Fruit fly (Drosophila melanogaster) whole organism, embryonic: ENCODE measurements around the gene CG34251.
A peak's percentile ranks its signal among the peaks of the same experiment; 100 is the strongest.

Source experiments
- Bgb ChIP-seq: fragments of 200-800 bp; sonication (Bioruptor generic); IDR thresholded peaks from 2 replicates; pipeline ENCODE4 v1.3.6; 2022; ENCODE audit warnings: missing biosample characterization, missing genetic modification characterization; ENCODE audit not compliant: partially characterized antibody
- C15 ChIP-seq: fragments of 200-800 bp; sonication (Bioruptor generic); IDR thresholded peaks from 3 replicates; pipeline ENCODE4 v1.3.6; 2022; ENCODE audit warnings: missing biosample characterization, missing genetic modification characterization
- CG10209 ChIP-seq: fragments of 200-800 bp; sonication (Bioruptor generic); optimal IDR thresholded peaks from 3 replicates; lab custom pipeline; 2017; ENCODE audit warnings: missing biosample characterization, mild to moderate bottlenecking, missing genetic modification characterization, missing genetic modification reagents
- CG10274 ChIP-seq: fragments of 200-800 bp; sonication (Bioruptor generic); optimal IDR thresholded peaks from 3 replicates; lab custom pipeline; 2017; ENCODE audit warnings: missing biosample characterization, mild to moderate bottlenecking, missing genetic modification characterization
- CG10462 ChIP-seq: fragments of 200-800 bp; sonication (Bioruptor generic); optimal IDR thresholded peaks from 2 replicates; lab custom pipeline; 2016; ENCODE audit warnings: missing biosample characterization, missing genetic modification characterization
- CG10565 ChIP-seq: fragments of 200-800 bp; sonication (Bioruptor generic); optimal IDR thresholded peaks from 3 replicates; lab custom pipeline; 2016; ENCODE audit warnings: missing biosample characterization, mild to moderate bottlenecking, missing genetic modification characterization
- CG11085 ChIP-seq: fragments of 200-800 bp; sonication (Bioruptor generic); IDR thresholded peaks from 2 replicates; pipeline ENCODE4 v1.3.6; 2022; ENCODE audit warnings: missing biosample characterization, missing genetic modification characterization
- CG11695 ChIP-seq: fragments of 200-800 bp; sonication (Bioruptor generic); IDR thresholded peaks from 3 replicates; pipeline ENCODE4 v1.3.6; 2022; ENCODE audit warnings: missing biosample characterization, missing genetic modification characterization
- CG12299 ChIP-seq: fragments of 200-800 bp; sonication (Bioruptor generic); optimal IDR thresholded peaks from 2 replicates; lab custom pipeline; 2018; ENCODE audit warnings: missing biosample characterization, mild to moderate bottlenecking, missing genetic modification characterization
- CG14014 ChIP-seq: fragments of 200-800 bp; sonication (Bioruptor generic); IDR thresholded peaks from 2 replicates; pipeline ENCODE4 v1.3.6; 2022; ENCODE audit warnings: missing biosample characterization, missing genetic modification characterization
- CG17361 ChIP-seq: fragments of 200-800 bp; sonication (Bioruptor generic); IDR thresholded peaks from 3 replicates; pipeline ENCODE4 v1.3.6; 2022; ENCODE audit warnings: missing biosample characterization, missing genetic modification characterization
- CG17385 ChIP-seq: fragments of 200-800 bp; sonication (Bioruptor generic); optimal IDR thresholded peaks from 3 replicates; lab custom pipeline; 2018; ENCODE audit warnings: missing biosample characterization, mild to moderate bottlenecking, missing genetic modification characterization
- CG30431 ChIP-seq: fragments of 200-800 bp; sonication (Bioruptor generic); optimal IDR thresholded peaks from 2 replicates; lab custom pipeline; 2017; ENCODE audit warnings: missing biosample characterization, missing genetic modification characterization
- CG3407 ChIP-seq: fragments of 200-800 bp; sonication (Bioruptor generic); optimal IDR thresholded peaks from 2 replicates; lab custom pipeline; 2018; ENCODE audit warnings: missing biosample characterization, mild to moderate bottlenecking, missing genetic modification characterization
- CG34376 ChIP-seq: fragments of 200-800 bp; sonication (Bioruptor generic); optimal IDR thresholded peaks from 2 replicates; lab custom pipeline; 2018; ENCODE audit warnings: missing biosample characterization, mild to moderate bottlenecking, missing genetic modification characterization
- CG7963 ChIP-seq: fragments of 200-800 bp; sonication (Bioruptor generic); IDR thresholded peaks from 3 replicates; pipeline ENCODE4 v1.3.6; 2022; ENCODE audit warnings: missing biosample characterization, missing genetic modification characterization; ENCODE audit not compliant: partially characterized antibody
- CG8359 ChIP-seq: fragments of 200-800 bp; sonication (Bioruptor generic); optimal IDR thresholded peaks from 2 replicates; lab custom pipeline; 2017; ENCODE audit warnings: missing biosample characterization, mild to moderate bottlenecking, missing genetic modification characterization, borderline replicate concordance
- CG8478 ChIP-seq: fragments of >200 bp; optimal IDR thresholded peaks from 2 replicates; lab custom pipeline; 2018
- CG8924 ChIP-seq: fragments of 200-800 bp; optimal IDR thresholded peaks from 3 replicates; lab custom pipeline; 2019; ENCODE audit warnings: missing biosample characterization, mild to moderate bottlenecking, missing genetic modification characterization, moderate library complexity
- CG9932 ChIP-seq: fragments of 200-800 bp; sonication (Bioruptor generic); IDR thresholded peaks from 2 replicates; pipeline ENCODE4 v1.3.6; 2022; ENCODE audit warnings: missing biosample characterization, missing genetic modification characterization
- CTCF ChIP-seq: fragments of 200-800 bp; sonication (Bioruptor generic); optimal IDR thresholded peaks from 2 replicates; lab custom pipeline; 2017; ENCODE audit warnings: missing biosample characterization, mild to moderate bottlenecking, missing genetic modification characterization, moderate library complexity
- Dbx ChIP-seq: fragments of 200-800 bp; sonication (Bioruptor generic); IDR thresholded peaks from 3 replicates; pipeline ENCODE4 v1.3.6; 2022; ENCODE audit warnings: missing biosample characterization, missing genetic modification characterization
- Deaf1 ChIP-seq: fragments of 200-800 bp; optimal IDR thresholded peaks from 3 replicates; lab custom pipeline; 2019; ENCODE audit warnings: missing biosample characterization, mild to moderate bottlenecking, missing genetic modification characterization, moderate library complexity
- E2f2 ChIP-seq: fragments of 200-800 bp; sonication (Bioruptor generic); IDR thresholded peaks from 2 replicates; pipeline ENCODE4 v1.3.6; 2022; ENCODE audit warnings: missing biosample characterization, missing genetic modification characterization
- Fer2 ChIP-seq: fragments of 200-800 bp; sonication (Bioruptor generic); optimal IDR thresholded peaks from 2 replicates; lab custom pipeline; 2018; ENCODE audit warnings: missing biosample characterization, mild to moderate bottlenecking, missing genetic modification characterization, moderate library complexity
- Gug ChIP-seq: fragments of 200-800 bp; sonication (Bioruptor generic); IDR thresholded peaks from 4 replicates; pipeline ENCODE4 v1.3.6; 2022; ENCODE audit warnings: missing biosample characterization, missing genetic modification characterization
- H15 ChIP-seq: fragments of 200-800 bp; sonication (Bioruptor generic); IDR thresholded peaks from 3 replicates; pipeline ENCODE4 v1.3.6; 2022; ENCODE audit warnings: missing biosample characterization, missing genetic modification characterization
- HLH54F ChIP-seq: fragments of 200-800 bp; sonication (Bioruptor generic); optimal IDR thresholded peaks from 3 replicates; lab custom pipeline; 2016; ENCODE audit warnings: missing biosample characterization, missing genetic modification characterization
- HmgZ ChIP-seq: fragments of 200-800 bp; sonication (Bioruptor generic); optimal IDR thresholded peaks from 2 replicates; lab custom pipeline; 2018; ENCODE audit warnings: missing biosample characterization, mild to moderate bottlenecking, missing genetic modification characterization
- NC2β ChIP-seq: fragments of 200-800 bp; sonication (Bioruptor generic); optimal IDR thresholded peaks from 2 replicates; lab custom pipeline; 2016; ENCODE audit warnings: missing biosample characterization, missing genetic modification characterization
- NFAT ChIP-seq: fragments of 200-800 bp; sonication (Bioruptor generic); IDR thresholded peaks from 2 replicates; pipeline ENCODE4 v1.3.6; 2022; ENCODE audit warnings: missing biosample characterization, missing genetic modification characterization
- Ptx1 ChIP-seq: fragments of 200-800 bp; sonication (Bioruptor generic); IDR thresholded peaks from 2 replicates; pipeline ENCODE4 v1.3.6; 2022; ENCODE audit warnings: missing biosample characterization, missing genetic modification characterization
- Rx ChIP-seq: fragments of 200-800 bp; sonication (Bioruptor generic); IDR thresholded peaks from 2 replicates; pipeline ENCODE4 v1.3.6; 2022; ENCODE audit warnings: missing biosample characterization, missing genetic modification characterization
- Scr ChIP-seq: fragments of 200-800 bp; sonication (Bioruptor generic); IDR thresholded peaks from 2 replicates; pipeline ENCODE4 v1.3.6; 2022; ENCODE audit warnings: missing biosample characterization, missing genetic modification characterization; ENCODE audit not compliant: partially characterized antibody
- Sry-δ ChIP-seq: fragments of 200-800 bp; sonication (Bioruptor generic); optimal IDR thresholded peaks from 2 replicates; lab custom pipeline; 2016; ENCODE audit warnings: missing biosample characterization, missing genetic modification characterization
- Xrp1 ChIP-seq: fragments of 200-800 bp; sonication (Bioruptor generic); IDR thresholded peaks from 2 replicates; pipeline ENCODE4 v1.3.6; 2022; ENCODE audit warnings: missing biosample characterization, missing genetic modification characterization
- ap ChIP-seq: fragments of 200-800 bp; sonication (Bioruptor generic); IDR thresholded peaks from 2 replicates; pipeline ENCODE4 v1.3.6; 2022; ENCODE audit warnings: missing biosample characterization, missing genetic modification characterization
- bcd ChIP-seq: fragments of 200-800 bp; sonication (Bioruptor generic); optimal IDR thresholded peaks from 2 replicates; lab custom pipeline; 2017; ENCODE audit warnings: missing biosample characterization, mild to moderate bottlenecking, missing genetic modification characterization
- cg ChIP-seq: fragments of 200-800 bp; sonication (Bioruptor generic); optimal IDR thresholded peaks from 3 replicates; lab custom pipeline; 2019; ENCODE audit warnings: missing biosample characterization, mild to moderate bottlenecking, missing genetic modification characterization, moderate library complexity
- crol ChIP-seq: fragments of 200-800 bp; sonication (Bioruptor generic); IDR thresholded peaks from 2 replicates; pipeline ENCODE4 v1.3.6; 2022; ENCODE audit warnings: missing biosample characterization, missing genetic modification characterization
- dan ChIP-seq: fragments of 200-800 bp; sonication (Bioruptor generic); IDR thresholded peaks from 2 replicates; pipeline ENCODE4 v1.3.6; 2022; ENCODE audit warnings: missing biosample characterization, missing genetic modification characterization
- dati ChIP-seq: fragments of 200-800 bp; sonication (Bioruptor generic); IDR thresholded peaks from 2 replicates; pipeline ENCODE4 v1.3.6; 2022; ENCODE audit warnings: missing biosample characterization, missing genetic modification characterization
- dm ChIP-seq: fragments of 200-800 bp; sonication (Bioruptor generic); optimal IDR thresholded peaks from 3 replicates; lab custom pipeline; 2016; ENCODE audit warnings: missing biosample characterization, missing genetic modification characterization
- en ChIP-seq: fragments of 200-800 bp; sonication (Bioruptor generic); optimal IDR thresholded peaks from 2 replicates; lab custom pipeline; 2016; ENCODE audit warnings: missing biosample characterization, missing genetic modification characterization
- eyg ChIP-seq: fragments of 200-800 bp; sonication (Bioruptor generic); optimal IDR thresholded peaks from 3 replicates; lab custom pipeline; 2016; ENCODE audit warnings: missing biosample characterization, missing genetic modification characterization
- grau ChIP-seq: fragments of 200-800 bp; optimal IDR thresholded peaks from 3 replicates; lab custom pipeline; 2019; ENCODE audit warnings: missing biosample characterization, mild to moderate bottlenecking, missing genetic modification characterization, moderate library complexity
- gt ChIP-seq: fragments of 200-800 bp; sonication (Bioruptor generic); IDR thresholded peaks from 2 replicates; pipeline ENCODE4 v1.3.6; 2022; ENCODE audit warnings: missing biosample characterization, missing genetic modification characterization
- maf-S ChIP-seq: fragments of 200-800 bp; sonication (Bioruptor generic); optimal IDR thresholded peaks from 2 replicates; lab custom pipeline; 2016; ENCODE audit warnings: missing biosample characterization, missing genetic modification characterization
- nerfin-1 ChIP-seq: fragments of 200-800 bp; sonication (Bioruptor generic); optimal IDR thresholded peaks from 3 replicates; lab custom pipeline; 2019; ENCODE audit warnings: missing biosample characterization, mild to moderate bottlenecking, missing genetic modification characterization, moderate library complexity
- sens ChIP-seq: fragments of 200-800 bp; sonication (Bioruptor generic); peaks from one replicate; lab custom pipeline; 2016; ENCODE audit warnings: missing biosample characterization, missing genetic modification characterization
- sisA ChIP-seq: fragments of 200-800 bp; sonication (Bioruptor generic); IDR thresholded peaks from 2 replicates; pipeline ENCODE4 v1.3.6; 2022; ENCODE audit warnings: missing biosample characterization, missing genetic modification characterization
- sqz ChIP-seq: fragments of 200-800 bp; sonication (Bioruptor generic); optimal IDR thresholded peaks from 3 replicates; lab custom pipeline; 2018; ENCODE audit warnings: missing biosample characterization, mild to moderate bottlenecking, missing genetic modification characterization
- tup ChIP-seq: fragments of 200-800 bp; sonication (Bioruptor generic); optimal IDR thresholded peaks from 2 replicates; lab custom pipeline; 2016; ENCODE audit warnings: missing biosample characterization, mild to moderate bottlenecking, missing genetic modification characterization, moderate library complexity

CG34251 gene

dm6 chr3L:17663647-17664046 is 7.8 kb upstream of the CG34251 start:
- TF ChIP-seq CG14014 = no peak
- TF ChIP-seq CG30431 (GFP tag; lab: Kevin White, UChicago) = no peak
- TF ChIP-seq Fer2 (tag; lab: Kevin White, UChicago) = no peak
- TF ChIP-seq dati (GFP tag; lab: Robert Waterston, UW) = no peak
- TF ChIP-seq HLH54F = no peak
- TF ChIP-seq maf-S = no peak
- TF ChIP-seq Ptx1 (GFP tag; lab: Robert Waterston, UW) = no peak
- TF ChIP-seq Scr (GFP tag; lab: Robert Waterston, UW) = no peak
- no peak for TF ChIP-seq CG8359 (GFP tag; lab: Kevin White, UChicago)
- no peak for TF ChIP-seq dan
- no peak for TF ChIP-seq H15 (GFP tag; lab: Robert Waterston, UW)
- TF ChIP-seq Xrp1 = no peak
- TF ChIP-seq sqz (GFP tag; lab: Kevin White, UChicago) = no peak
- TF ChIP-seq CG11695 (GFP tag; lab: Robert Waterston, UW) = no peak
- no peak for TF ChIP-seq CTCF

- TF ChIP-seq CG12299 (tag; lab: Kevin White, UChicago) (no peak), CG17385 (GFP tag; lab: Kevin White, UChicago) (no peak), Deaf1 (tag; lab: Kevin White, UChicago) (peak; percentile 97), en (GFP tag; lab: Kevin White, UChicago) (no peak), NFAT (GFP tag; lab: Robert Waterston, UW) (peak; percentile 24; the same call in 1 of the 2 replicates), CG8478 (lab: Kevin White, UChicago) (no peak), Scr (GFP tag; lab: Robert Waterston, UW) (no peak), ap (no peak), E2f2 (peak; percentile 46; the same call in 1 of the 2 replicates), gt (GFP tag; lab: Robert Waterston, UW) (no peak), CG9932 (GFP tag; lab: Robert Waterston, UW) (no peak), C15 (GFP tag; lab: Robert Waterston, UW) (no peak), CG3407 (no peak), CG17361 (GFP tag; lab: Robert Waterston, UW) (no peak), bcd (no peak), CG7963 (GFP tag; lab: Robert Waterston, UW) (no peak), HmgZ (tag; lab: Kevin White, UChicago) (peak; percentile 24), tup (GFP tag; lab: Kevin White, UChicago) (no peak), CG10274 (GFP tag; lab: Kevin White, UChicago) (no peak), sisA (no peak), CG10209 (GFP tag; lab: Kevin White, UChicago) (no peak), Rx (no peak), CG8924 (no peak), crol (GFP tag; lab: Robert Waterston, UW) (peak; percentile 93), dm (GFP tag; lab: Kevin White, UChicago) (no peak), Gug (GFP tag; lab: Robert Waterston, UW) (no peak), Sry-δ (GFP tag; lab: Kevin White, UChicago) (no peak), sens (GFP tag; lab: Kevin White, UChicago) (no peak), CG10462 (GFP tag; lab: Kevin White, UChicago) (no peak), CG34376 (GFP tag; lab: Kevin White, UChicago) (peak; percentile 82), Dbx (peak; percentile 25; the same call in 1 of the 3 replicates), grau (tag; lab: Kevin White, UChicago) (no peak), CG10565 (GFP tag; lab: Kevin White, UChicago) (no peak), eyg (no peak), nerfin-1 (tag; lab: Kevin White, UChicago) (no peak), NC2β (GFP tag; lab: Kevin White, UChicago) (no peak), Bgb (GFP tag; lab: Robert Waterston, UW) (peak; percentile 31; the same call in 1 of the 2 replicates), cg (GFP tag; lab: Kevin White, UChicago) (no peak), CG11085 (GFP tag; lab: Robert Waterston, UW) (no peak)
Measured at dm6 chr3L:17665084-17665576, 6.3 kb upstream of the CG34251 start.
